Fruit fly (Drosophila melanogaster) whole organism, pupa: ENCODE data around the gene CG5381.
A peak's percentile ranks its signal among the peaks of the same experiment; 100 is the strongest.

Source experiments
- CG10348 ChIP-seq: fragments of 200-800 bp; sonication (Bioruptor generic); IDR thresholded peaks from 2 replicates; pipeline ENCODE4 v1.3.6; 2022; ENCODE audit warnings: missing biosample characterization, missing genetic modification characterization
- CG12605 ChIP-seq: fragments of 200-800 bp; sonication (Bioruptor generic); IDR thresholded peaks from 2 replicates; pipeline ENCODE4 v1.3.6; 2022; ENCODE audit warnings: missing biosample characterization, missing genetic modification characterization
- CG13204 ChIP-seq: fragments of 200-800 bp; sonication (Bioruptor generic); optimal IDR thresholded peaks from 2 replicates; lab custom pipeline; 2018; ENCODE audit warnings: missing biosample characterization, mild to moderate bottlenecking, missing genetic modification characterization, moderate library complexity
- CG14655 ChIP-seq: fragments of 200-800 bp; sonication (Bioruptor generic); optimal IDR thresholded peaks from 3 replicates; lab custom pipeline; 2017; ENCODE audit warnings: mild to moderate bottlenecking, missing biosample characterization, missing genetic modification reagents, missing genetic modification characterization
- CG15710 ChIP-seq: fragments of 200-800 bp; sonication (Bioruptor generic); optimal IDR thresholded peaks from 2 replicates; lab custom pipeline; 2018; ENCODE audit warnings: missing biosample characterization, mild to moderate bottlenecking, missing genetic modification characterization, moderate library complexity
- CG17806 ChIP-seq: fragments of 200-800 bp; sonication (Bioruptor generic); optimal IDR thresholded peaks from 2 replicates; lab custom pipeline; 2018; ENCODE audit warnings: missing biosample characterization, mild to moderate bottlenecking, missing genetic modification characterization, moderate library complexity
- CG32121 ChIP-seq: fragments of 200-800 bp; sonication (Bioruptor generic); IDR thresholded peaks from 2 replicates; pipeline ENCODE4 v1.3.6; 2022; ENCODE audit warnings: missing biosample characterization, missing genetic modification characterization
- CG34367 ChIP-seq: fragments of 200-800 bp; sonication (Bioruptor generic); optimal IDR thresholded peaks from 2 replicates; lab custom pipeline; 2018; ENCODE audit warnings: missing biosample characterization, mild to moderate bottlenecking, missing genetic modification characterization
- CG4496 ChIP-seq: fragments of 200-800 bp; sonication (Bioruptor generic); IDR thresholded peaks from 3 replicates; pipeline ENCODE4 v1.3.6; 2022; ENCODE audit warnings: missing biosample characterization, missing genetic modification characterization
- CG8159 ChIP-seq: fragments of 200-800 bp; sonication (Bioruptor generic); optimal IDR thresholded peaks from 3 replicates; lab custom pipeline; 2018; ENCODE audit warnings: missing biosample characterization, mild to moderate bottlenecking, missing genetic modification characterization, moderate library complexity
- CG8301 ChIP-seq: fragments of 200-800 bp; sonication (Bioruptor generic); optimal IDR thresholded peaks from 2 replicates; lab custom pipeline; 2018; ENCODE audit warnings: missing biosample characterization, mild to moderate bottlenecking, missing genetic modification characterization
- CG9948 ChIP-seq: fragments of 200-800 bp; sonication (Bioruptor generic); optimal IDR thresholded peaks from 2 replicates; lab custom pipeline; 2018; ENCODE audit warnings: missing biosample characterization, mild to moderate bottlenecking, missing genetic modification characterization, moderate library complexity
- D1 ChIP-seq: fragments of 200-800 bp; sonication (Bioruptor generic); optimal IDR thresholded peaks from 2 replicates; lab custom pipeline; 2018; ENCODE audit warnings: missing biosample characterization, mild to moderate bottlenecking, missing genetic modification characterization, moderate library complexity
- EcR ChIP-seq: fragments of 200-800 bp; sonication (Bioruptor generic); optimal IDR thresholded peaks from 3 replicates; lab custom pipeline; 2019; ENCODE audit warnings: missing biosample characterization, missing genetic modification characterization, mild to moderate bottlenecking, moderate library complexity, missing genetic modification reagents
- Ets98B ChIP-seq: fragments of 200-800 bp; sonication (Bioruptor generic); IDR thresholded peaks from 2 replicates; pipeline ENCODE4 v1.3.6; 2022; ENCODE audit warnings: missing biosample characterization, missing genetic modification characterization
- Pif1A ChIP-seq: fragments of 200-800 bp; sonication (Bioruptor generic); optimal IDR thresholded peaks from 3 replicates; lab custom pipeline; 2016; ENCODE audit warnings: missing biosample characterization, missing genetic modification characterization
- Pif1B ChIP-seq: fragments of 200-800 bp; sonication (Bioruptor generic); optimal IDR thresholded peaks from 3 replicates; lab custom pipeline; 2016; ENCODE audit warnings: missing biosample characterization, missing genetic modification characterization
- Snoo ChIP-seq: fragments of 200-800 bp; sonication (Bioruptor generic); optimal IDR thresholded peaks from 3 replicates; lab custom pipeline; 2017; ENCODE audit warnings: missing biosample characterization, mild to moderate bottlenecking, missing genetic modification characterization, inconsistent platforms
- fd96Ca ChIP-seq: fragments of 200-800 bp; sonication (Bioruptor generic); IDR thresholded peaks from 3 replicates; pipeline ENCODE4 v1.3.6; 2022; ENCODE audit warnings: missing biosample characterization, missing genetic modification characterization
- gl ChIP-seq: fragments of 200-800 bp; sonication (Bioruptor generic); optimal IDR thresholded peaks from 2 replicates; lab custom pipeline; 2018; ENCODE audit warnings: missing biosample characterization, mild to moderate bottlenecking, missing genetic modification characterization
- rn ChIP-seq: fragments of 200-800 bp; sonication (Bioruptor generic); IDR thresholded peaks from 2 replicates; pipeline ENCODE4 v1.3.6; 2022; ENCODE audit warnings: missing biosample characterization, missing genetic modification characterization

CG5381 gene

dm6 chr2L:10333091-10333991, 10.4 kb upstream of the CG5381 start, which contains the start of gene GATAd:
Gene GATAd (plus strand): TSS chr2L:10333734.
- TF ChIP-seq CG15710 = no peak
- no peak for TF ChIP-seq CG14655
- no peak for TF ChIP-seq CG17806 (tag; lab: Kevin White, UChicago)
- no peak for TF ChIP-seq CG10348 (GFP tag; lab: Robert Waterston, UW)
- TF ChIP-seq CG32121 (GFP tag; lab: Robert Waterston, UW) = no peak
- no peak for TF ChIP-seq Ets98B (GFP tag; lab: Robert Waterston, UW)
- TF ChIP-seq CG34367 (tag; lab: Kevin White, UChicago) = no peak
- no peak for TF ChIP-seq EcR (GFP tag; lab: Kevin White, UChicago)
- TF ChIP-seq CG8159 (tag; lab: Kevin White, UChicago) = no peak

dm6 chr2L:10331066-10331847, 8.4 kb upstream of the CG5381 start, which contains the start of the genes Schip1 and Cox10:
Gene Schip1 (minus strand): TSS chr2L:10331116.
Gene Cox10 (plus strand): TSS chr2L:10331471.
- no peak for TF ChIP-seq fd96Ca (GFP tag; lab: Robert Waterston, UW)
- no peak for TF ChIP-seq CG17806 (tag; lab: Kevin White, UChicago)
- no peak for TF ChIP-seq CG4496 (GFP tag; lab: Robert Waterston, UW)
- TF ChIP-seq Snoo (tag; lab: Kevin White, UChicago) = no peak
- no peak for TF ChIP-seq CG32121 (GFP tag; lab: Robert Waterston, UW)
- no peak for TF ChIP-seq CG9948
- TF ChIP-seq D1 (tag; lab: Kevin White, UChicago) = no peak
- TF ChIP-seq Pif1B (GFP tag; lab: Kevin White, UChicago) = no peak
- TF ChIP-seq gl = no peak
- TF ChIP-seq CG13204 (GFP tag; lab: Kevin White, UChicago) = no peak
- no peak for TF ChIP-seq CG34367 (tag; lab: Kevin White, UChicago)
- TF ChIP-seq CG12605 (GFP tag; lab: Robert Waterston, UW) = no peak
- TF ChIP-seq CG15710 = no peak
- no peak for TF ChIP-seq CG8301
- TF ChIP-seq CG10348 (GFP tag; lab: Robert Waterston, UW) = no peak
- TF ChIP-seq Ets98B (GFP tag; lab: Robert Waterston, UW) = no peak
- no peak for TF ChIP-seq CG8159 (tag; lab: Kevin White, UChicago)

- TF ChIP-seq CG12605 (GFP tag; lab: Robert Waterston, UW) (no peak), fd96Ca (GFP tag; lab: Robert Waterston, UW) (no peak), Pif1A (no peak), CG8301 (no peak), CG4496 (GFP tag; lab: Robert Waterston, UW) (no peak), CG10348 (GFP tag; lab: Robert Waterston, UW) (no peak), CG13204 (GFP tag; lab: Kevin White, UChicago) (no peak), CG34367 (tag; lab: Kevin White, UChicago) (no peak), Pif1B (GFP tag; lab: Kevin White, UChicago) (no peak), rn (GFP tag; lab: Robert Waterston, UW) (no peak)
- TF ChIP-seq, all 21 proteins: peak for 0
Observed at dm6 chr2L:10327790-10328189, 4.9 kb upstream of the CG5381 start, which contains the start of gene RnrL. Gene RnrL (minus strand): TSS chr2L:10327943.

- no peak for TF ChIP-seq Ets98B (GFP tag; lab: Robert Waterston, UW)
- no peak for TF ChIP-seq CG32121 (GFP tag; lab: Robert Waterston, UW)
- no peak for TF ChIP-seq CG10348 (GFP tag; lab: Robert Waterston, UW)
- TF ChIP-seq CG17806 (tag; lab: Kevin White, UChicago) = no peak
- no peak for TF ChIP-seq gl
- TF ChIP-seq Pif1B (GFP tag; lab: Kevin White, UChicago) = no peak
- no peak for TF ChIP-seq CG12605 (GFP tag; lab: Robert Waterston, UW)
- TF ChIP-seq Pif1A = no peak
- no peak for TF ChIP-seq fd96Ca (GFP tag; lab: Robert Waterston, UW)
- no peak for TF ChIP-seq rn (GFP tag; lab: Robert Waterston, UW)
Observed at dm6 chr2L:10322176-10322575, 726 bp downstream of the CG5381 start, which contains the start of gene CG4995. Gene CG4995 (plus strand): TSS chr2L:10322476.

dm6 chr2L:10321612-10322011, 1.3 kb downstream of the CG5381 start:
- TF ChIP-seq EcR (GFP tag; lab: Kevin White, UChicago) = peak; percentile 90
- no peak for TF ChIP-seq Pif1A
- peak; percentile 42 for TF ChIP-seq gl
- TF ChIP-seq CG8159 (tag; lab: Kevin White, UChicago) = no peak
- no peak for TF ChIP-seq CG14655
- TF ChIP-seq fd96Ca (GFP tag; lab: Robert Waterston, UW) = no peak
- TF ChIP-seq CG17806 (tag; lab: Kevin White, UChicago) = no peak
- no peak for TF ChIP-seq Pif1B (GFP tag; lab: Kevin White, UChicago)
- peak; percentile 51; the same call in 1 of the 2 replicates for TF ChIP-seq CG32121 (GFP tag; lab: Robert Waterston, UW)
